Worm (Caenorhabditis elegans): ENCODE results near the gene ZK418.13.

DNA sequence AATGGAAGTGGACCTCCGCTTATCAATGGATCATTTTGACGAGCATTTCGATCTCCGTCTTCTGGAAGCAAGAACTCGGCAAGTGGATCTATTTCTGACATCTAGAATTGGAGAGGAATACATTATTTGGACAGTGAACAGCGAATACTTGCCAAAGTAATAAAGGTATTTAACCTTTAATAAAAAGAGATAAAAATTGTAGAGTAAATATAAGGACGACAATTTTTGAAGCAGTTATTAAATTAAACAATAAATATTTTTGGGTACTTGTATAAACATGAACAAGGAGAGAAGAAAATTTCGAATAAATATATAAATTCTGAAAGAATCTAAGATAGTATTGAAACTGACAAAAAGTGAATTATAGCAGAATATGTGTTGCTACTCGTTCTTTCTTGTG lies 3.8 kb downstream of the ZK418.13 start, which contains the start of gene lin-37:
- TF ChIP-seq fos-1 (tag; optimal IDR thresholded peaks at IDR 0.05) (no peak), ztf-4 (tag; optimal IDR thresholded peaks at IDR 0.05) (no peak), lin-13 (GFP tag; optimal IDR thresholded peaks at IDR 0.05) (no peak), mab-5 (tag; optimal IDR thresholded peaks at IDR 0.05) (no peak), unc-55 (GFP tag; optimal IDR thresholded peaks at IDR 0.05) (no peak), elt-3 (tag; optimal IDR thresholded peaks at IDR 0.05) (no peak), unc-62 (GFP tag; optimal IDR thresholded peaks at IDR 0.05) (no peak), snpc-4 (tag; optimal IDR thresholded peaks at IDR 0.05) (no peak), blmp-1 (tag; optimal IDR thresholded peaks at IDR 0.05; ENCODE audit: insufficient read depth) (no peak), ZK546.5 (tag; optimal IDR thresholded peaks at IDR 0.05) (no peak)
